Worm (Caenorhabditis elegans) whole organism, late embryonic: ENCODE data around the gene skih-2.

ENCODE experiments used
- F13H6.1 ChIP-seq: sonication (generic microtip); optimal IDR thresholded peaks from 2 replicates; lab custom pipeline; 2016; ENCODE audit warnings: missing genetic modification characterization, missing compliant biosample characterization
- ama-1 ChIP-seq: fragments of 150-350 bp; optimal IDR thresholded peaks from 2 replicates; lab custom pipeline; 2014
- ceh-30 ChIP-seq: fragments of 150-350 bp; optimal IDR thresholded peaks from 2 replicates; lab custom pipeline; 2014; ENCODE audit warnings: missing biosample characterization, missing genetic modification characterization
- che-1 ChIP-seq: sonication (generic microtip); optimal IDR thresholded peaks from 2 replicates; lab custom pipeline; 2016; ENCODE audit warnings: mild to moderate bottlenecking, missing genetic modification characterization, missing compliant biosample characterization
- gmeb-2 ChIP-seq: sonication (generic microtip); optimal IDR thresholded peaks from 2 replicates; lab custom pipeline; 2016; ENCODE audit warnings: missing genetic modification characterization, inconsistent platforms, missing compliant biosample characterization
- hlh-6 ChIP-seq: sonication (generic microtip); optimal IDR thresholded peaks from 2 replicates; lab custom pipeline; 2016; ENCODE audit warnings: missing genotype, missing genetic modification characterization, missing compliant biosample characterization
- lin-11 ChIP-seq: fragments of 200-800 bp; sonication (Bioruptor generic); optimal IDR thresholded peaks from 2 replicates; lab custom pipeline; 2018; ENCODE audit warnings: mild to moderate bottlenecking, missing genetic modification characterization, missing compliant biosample characterization
- ref-2 ChIP-seq: sonication (generic microtip); optimal IDR thresholded peaks from 2 replicates; lab custom pipeline; 2016; ENCODE audit warnings: missing genetic modification characterization, missing compliant biosample characterization
- tbx-2 ChIP-seq: sonication (generic microtip); optimal IDR thresholded peaks from 2 replicates; lab custom pipeline; 2016; ENCODE audit warnings: missing genetic modification characterization, missing compliant biosample characterization

DNA sequence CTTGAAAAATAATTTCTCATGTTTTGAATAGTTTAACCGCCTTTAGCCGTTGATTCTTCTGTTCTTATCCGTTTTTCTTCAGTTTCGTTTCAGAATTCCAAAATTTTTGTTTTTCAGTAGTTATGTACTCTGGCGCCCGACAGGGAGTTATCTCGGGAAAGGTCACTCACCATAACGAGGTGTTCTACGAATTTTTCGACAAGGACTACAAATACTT lies 972 bp upstream of the skih-2 start, which contains the start of gene F01G4.4:
- no peak for TF ChIP-seq tbx-2 (tag; lab: Kevin White, UChicago)
- no peak for TF ChIP-seq gmeb-2 (tag; lab: Kevin White, UChicago)
- TF ChIP-seq lin-11 (tag; lab: Kevin White, UChicago) = no peak
- no peak for TF ChIP-seq ref-2
- TF ChIP-seq che-1 (tag; lab: Kevin White, UChicago) = no peak
- TF ChIP-seq ama-1 = no peak
- no peak for TF ChIP-seq hlh-6
- TF ChIP-seq ceh-30 (tag; lab: Kevin White, UChicago) = no peak
- no peak for TF ChIP-seq F13H6.1 (tag; lab: Kevin White, UChicago)
